Worm (Caenorhabditis elegans) whole organism, late embryonic: ENCODE data around the gene T26H10.2.

ENCODE experiments used
- F13H6.1 ChIP-seq: sonication (generic microtip); optimal IDR thresholded peaks from 2 replicates; lab custom pipeline; 2016; ENCODE audit warnings: missing genetic modification characterization, missing compliant biosample characterization
- T23F11.4 ChIP-seq: fragments of 200-800 bp; sonication (Bioruptor generic); optimal IDR thresholded peaks from 2 replicates; lab custom pipeline; 2018; ENCODE audit warnings: mild to moderate bottlenecking, missing genetic modification characterization, missing compliant biosample characterization
- Y22D7AL.16 ChIP-seq: sonication (generic microtip); optimal IDR thresholded peaks from 2 replicates; lab custom pipeline; 2016; ENCODE audit warnings: missing genetic modification characterization, missing compliant biosample characterization
- ama-1 ChIP-seq: fragments of 150-350 bp; optimal IDR thresholded peaks from 2 replicates; lab custom pipeline; 2014
- ceh-14 ChIP-seq: sonication (generic microtip); optimal IDR thresholded peaks from 2 replicates; lab custom pipeline; 2016; ENCODE audit warnings: missing genotype, missing genetic modification characterization, missing compliant biosample characterization
- ceh-18 ChIP-seq: sonication (generic microtip); optimal IDR thresholded peaks from 2 replicates; lab custom pipeline; 2016; ENCODE audit warnings: missing genetic modification characterization, missing compliant biosample characterization
- ceh-19 ChIP-seq: fragments of 200-800 bp; sonication (Bioruptor generic); optimal IDR thresholded peaks from 2 replicates; lab custom pipeline; 2018; ENCODE audit warnings: mild to moderate bottlenecking, missing genetic modification characterization, missing compliant biosample characterization
- ceh-2 ChIP-seq: sonication (generic microtip); optimal IDR thresholded peaks from 2 replicates; lab custom pipeline; 2016; ENCODE audit warnings: missing genotype, missing genetic modification characterization, missing compliant biosample characterization
- ceh-22 ChIP-seq: sonication (generic microtip); optimal IDR thresholded peaks from 2 replicates; lab custom pipeline; 2017; ENCODE audit warnings: missing biosample characterization, missing genetic modification characterization
- ceh-30 ChIP-seq: fragments of 150-350 bp; optimal IDR thresholded peaks from 2 replicates; lab custom pipeline; 2014; ENCODE audit warnings: missing biosample characterization, missing genetic modification characterization
- ceh-31 ChIP-seq: sonication (generic microtip); optimal IDR thresholded peaks from 2 replicates; lab custom pipeline; 2016; ENCODE audit warnings: missing genetic modification characterization, missing compliant biosample characterization
- ceh-34 ChIP-seq: sonication (generic microtip); optimal IDR thresholded peaks from 2 replicates; lab custom pipeline; 2016; ENCODE audit warnings: mild to moderate bottlenecking, missing genetic modification characterization, missing compliant biosample characterization
- ceh-45 ChIP-seq: fragments of 200-800 bp; sonication (Bioruptor generic); IDR thresholded peaks from 2 replicates; pipeline ENCODE4 v1.3.6; 2022; ENCODE audit warnings: missing genetic modification reagents, missing genetic modification characterization, missing compliant biosample characterization
- ceh-6 ChIP-seq: fragments of 200-800 bp; sonication (Bioruptor generic); optimal IDR thresholded peaks from 2 replicates; lab custom pipeline; 2018; ENCODE audit warnings: mild to moderate bottlenecking, missing genetic modification characterization, missing compliant biosample characterization
- elt-2 ChIP-seq: sonication (generic microtip); optimal IDR thresholded peaks from 2 replicates; lab custom pipeline; 2016; ENCODE audit warnings: missing genetic modification reagents, missing genetic modification characterization, missing compliant biosample characterization
- elt-4 ChIP-seq: sonication (generic microtip); optimal IDR thresholded peaks from 2 replicates; lab custom pipeline; 2016; ENCODE audit warnings: missing genetic modification characterization, missing compliant biosample characterization
- ets-4 ChIP-seq: sonication (generic microtip); optimal IDR thresholded peaks from 2 replicates; lab custom pipeline; 2016; ENCODE audit warnings: missing genetic modification characterization, missing compliant biosample characterization
- fkh-6 ChIP-seq: sonication (generic microtip); optimal IDR thresholded peaks from 2 replicates; lab custom pipeline; 2016; ENCODE audit warnings: missing genetic modification characterization, missing compliant biosample characterization
- hlh-15 ChIP-seq: sonication (generic microtip); optimal IDR thresholded peaks from 2 replicates; lab custom pipeline; 2016; ENCODE audit warnings: missing genetic modification characterization, missing compliant biosample characterization
- hlh-30 ChIP-seq: sonication (generic microtip); optimal IDR thresholded peaks from 2 replicates; lab custom pipeline; 2017; ENCODE audit warnings: antibody characterized with exemption, missing genetic modification characterization, missing compliant biosample characterization; ENCODE audit not compliant: insufficient read depth
- hlh-6 ChIP-seq: sonication (generic microtip); optimal IDR thresholded peaks from 2 replicates; lab custom pipeline; 2016; ENCODE audit warnings: missing genotype, missing genetic modification characterization, missing compliant biosample characterization
- lin-11 ChIP-seq: fragments of 200-800 bp; sonication (Bioruptor generic); optimal IDR thresholded peaks from 2 replicates; lab custom pipeline; 2018; ENCODE audit warnings: mild to moderate bottlenecking, missing genetic modification characterization, missing compliant biosample characterization
- madf-2 ChIP-seq: sonication (generic microtip); optimal IDR thresholded peaks from 2 replicates; lab custom pipeline; 2017; ENCODE audit warnings: missing genetic modification characterization, missing compliant biosample characterization
- nfya-1 ChIP-seq: sonication (generic microtip); optimal IDR thresholded peaks from 2 replicates; lab custom pipeline; 2017; ENCODE audit warnings: missing genetic modification characterization, mild to moderate bottlenecking, missing compliant biosample characterization, antibody characterized with exemption, moderate library complexity
- nhr-232 ChIP-seq: sonication (generic microtip); optimal IDR thresholded peaks from 2 replicates; lab custom pipeline; 2016; ENCODE audit warnings: missing genetic modification characterization, missing compliant biosample characterization
- pat-9 ChIP-seq: fragments of 200-800 bp; sonication (Bioruptor generic); optimal IDR thresholded peaks from 2 replicates; lab custom pipeline; 2018; ENCODE audit warnings: mild to moderate bottlenecking, missing genetic modification characterization, moderate library complexity, missing compliant biosample characterization
- pax-1 ChIP-seq: fragments of 150-350 bp; optimal IDR thresholded peaks from 2 replicates; lab custom pipeline; 2014; ENCODE audit warnings: missing biosample characterization, missing genetic modification characterization
- pha-2 ChIP-seq: sonication (generic microtip); optimal IDR thresholded peaks from 2 replicates; lab custom pipeline; 2017; ENCODE audit warnings: mild to moderate bottlenecking, missing genetic modification characterization, missing compliant biosample characterization
- pqm-1 ChIP-seq: sonication (generic microtip); optimal IDR thresholded peaks from 2 replicates; lab custom pipeline; 2016; ENCODE audit warnings: missing genetic modification characterization, missing compliant biosample characterization
- sdc-2 ChIP-seq: sonication (generic microtip); optimal IDR thresholded peaks from 2 replicates; lab custom pipeline; 2016; ENCODE audit warnings: missing genotype, missing genetic modification characterization, missing compliant biosample characterization
- sox-2 ChIP-seq: fragments of 200-800 bp; sonication (Bioruptor generic); IDR thresholded peaks from 2 replicates; pipeline ENCODE4 v1.3.6; 2022; ENCODE audit warnings: missing genetic modification reagents, missing genetic modification characterization, missing compliant biosample characterization
- sox-4 ChIP-seq: sonication (generic microtip); optimal IDR thresholded peaks from 2 replicates; lab custom pipeline; 2017; ENCODE audit warnings: mild to moderate bottlenecking, missing genetic modification characterization, inconsistent platforms, missing compliant biosample characterization
- tbx-2 ChIP-seq: sonication (generic microtip); optimal IDR thresholded peaks from 2 replicates; lab custom pipeline; 2016; ENCODE audit warnings: missing genetic modification characterization, missing compliant biosample characterization
- tbx-7 ChIP-seq: sonication (generic microtip); optimal IDR thresholded peaks from 2 replicates; lab custom pipeline; 2016; ENCODE audit warnings: missing genotype, missing genetic modification characterization, missing compliant biosample characterization
- ttx-3 ChIP-seq: sonication (generic microtip); optimal IDR thresholded peaks from 2 replicates; lab custom pipeline; 2016; ENCODE audit warnings: missing genetic modification reagents, missing genetic modification characterization, missing compliant biosample characterization
- unc-42 ChIP-seq: sonication (generic microtip); optimal IDR thresholded peaks from 2 replicates; lab custom pipeline; 2016; ENCODE audit warnings: missing genotype, missing genetic modification characterization, missing compliant biosample characterization
- unc-55 ChIP-seq: sonication (generic microtip); optimal IDR thresholded peaks from 2 replicates; lab custom pipeline; 2017; ENCODE audit warnings: missing biosample characterization, missing genetic modification reagents, missing genetic modification characterization
- zip-5 ChIP-seq: sonication (generic microtip); optimal IDR thresholded peaks from 2 replicates; lab custom pipeline; 2016; ENCODE audit warnings: missing genetic modification characterization, missing compliant biosample characterization
- ztf-16 ChIP-seq: sonication (generic microtip); optimal IDR thresholded peaks from 2 replicates; lab custom pipeline; 2017; ENCODE audit warnings: missing genetic modification characterization, missing compliant biosample characterization

Gene T26H10.2

ce11 chrV:11435242-11435641 lies 10.8 kb upstream of the T26H10.2 start:
- TF ChIP-seq ceh-30 (tag; lab: Kevin White, UChicago), result no peak
- no peak for TF ChIP-seq Y22D7AL.16
- TF ChIP-seq hlh-30, result no peak
- no peak for TF ChIP-seq ama-1 (lab: Kevin White, UChicago)

- TF ChIP-seq ztf-16, result no peak
- no peak for TF ChIP-seq ceh-34 (tag; lab: Kevin White, UChicago)
- TF ChIP-seq T23F11.4 (GFP tag; lab: Kevin White, UChicago), result no peak
- no peak for TF ChIP-seq hlh-15 (tag; lab: Kevin White, UChicago)
- no peak for TF ChIP-seq elt-2 (tag; lab: Kevin White, UChicago)
- TF ChIP-seq unc-55 (GFP tag; lab: Kevin White, UChicago), result no peak
- TF ChIP-seq unc-42 (tag; lab: Kevin White, UChicago), result peak; percentile 40
- TF ChIP-seq, all 69 proteins: peak for 1
These were observed 6.4 kb upstream of the T26H10.2 start for ce11 chrV:11430823-11431222.

DNA sequence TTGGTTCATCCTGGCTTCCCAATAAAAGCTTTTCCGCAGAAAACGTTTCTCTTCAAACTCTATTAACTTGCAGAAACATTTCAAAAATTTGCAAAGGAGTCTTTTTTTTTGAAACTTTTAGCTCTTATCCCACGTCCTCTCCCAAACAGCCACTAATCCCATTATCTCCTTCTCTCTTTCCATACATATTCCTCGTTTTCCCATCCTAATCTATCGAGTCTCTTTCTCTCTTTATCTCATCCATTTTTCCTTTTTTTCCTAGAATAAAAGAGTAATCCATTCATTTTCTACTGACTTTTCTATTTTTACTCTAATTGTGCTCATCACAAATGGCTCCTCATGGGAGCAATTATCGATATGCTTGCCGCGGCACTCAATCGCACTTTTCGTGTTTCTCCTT lies 4.3 kb upstream of the T26H10.2 start:
- TF ChIP-seq zip-5 (tag; lab: Kevin White, UChicago), result no peak
- TF ChIP-seq ceh-19 (GFP tag; lab: Kevin White, UChicago), result no peak
- TF ChIP-seq ceh-31 (tag; lab: Kevin White, UChicago), result peak; percentile 19
- no peak for TF ChIP-seq ceh-18 (tag; lab: Kevin White, UChicago)
- TF ChIP-seq unc-42 (tag; lab: Kevin White, UChicago), result peak; percentile 83
- TF ChIP-seq Y22D7AL.16, result no peak
- no peak for TF ChIP-seq ceh-22 (tag; lab: Kevin White, UChicago)
- TF ChIP-seq sox-2, result no peak
- no peak for TF ChIP-seq ceh-6

DNA sequence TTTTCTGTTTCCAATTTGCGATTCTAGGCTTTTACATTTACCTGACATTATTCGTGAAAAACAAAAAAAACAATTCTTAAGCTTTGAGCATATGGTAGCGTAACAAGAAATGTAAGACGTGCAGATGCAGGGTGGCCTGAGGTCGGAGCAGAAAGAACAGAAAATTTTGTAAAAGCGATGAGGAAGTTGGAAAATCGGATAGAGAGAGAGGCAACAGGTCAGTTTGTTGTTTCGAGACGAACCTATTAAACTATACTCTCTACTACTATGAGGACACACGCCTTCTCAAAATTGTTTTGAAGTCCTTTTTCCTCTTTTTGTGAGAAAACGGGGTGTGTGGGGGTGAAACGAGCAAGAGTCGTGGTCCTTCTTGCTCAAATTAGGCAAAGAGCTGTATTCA lies 2.9 kb downstream of the T26H10.2 start, which contains the start of gene des-2:
des-2 (minus strand) TSS at position 101 of the 400 bp plus-strand sequence.
- TF ChIP-seq ttx-3 (tag; lab: Kevin White, UChicago) (no peak), ceh-14 (tag; lab: Kevin White, UChicago) (no peak), nhr-232 (tag; lab: Kevin White, UChicago) (no peak), elt-4 (tag; lab: Kevin White, UChicago) (no peak), pax-1 (tag; lab: Kevin White, UChicago) (no peak), pha-2 (tag; lab: Kevin White, UChicago) (no peak), tbx-7 (no peak), fkh-6 (tag; lab: Kevin White, UChicago) (no peak), ceh-45 (GFP tag; lab: Robert Waterston, UW) (no peak), sox-4 (tag; lab: Kevin White, UChicago) (no peak), ets-4 (no peak), ceh-2 (no peak), madf-2 (tag; lab: Kevin White, UChicago) (no peak), ceh-30 (tag; lab: Kevin White, UChicago) (no peak), tbx-2 (tag; lab: Kevin White, UChicago) (no peak), sox-2 (no peak), nfya-1 (tag; lab: Kevin White, UChicago) (no peak), ama-1 (lab: Kevin White, UChicago) (no peak), ceh-19 (GFP tag; lab: Kevin White, UChicago) (no peak), Y22D7AL.16 (no peak)

DNA sequence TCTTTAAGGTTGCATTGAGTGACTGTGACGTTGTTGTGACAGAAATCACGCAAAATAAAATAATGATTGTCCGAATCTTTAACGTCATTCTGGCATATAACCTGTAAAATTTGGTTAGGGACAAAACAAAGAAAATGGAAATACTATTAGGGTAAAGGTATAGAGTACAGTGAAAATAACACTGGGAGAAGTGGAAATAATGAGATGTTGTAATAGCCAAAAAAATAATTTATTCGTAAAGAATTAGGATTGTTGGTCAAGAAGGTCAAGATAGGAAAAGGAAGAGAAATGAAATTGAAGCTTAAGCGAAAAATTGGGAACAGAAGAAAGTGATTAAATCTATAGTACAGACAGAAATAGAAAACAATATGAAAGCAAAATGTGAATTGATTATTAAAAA lies 9.4 kb downstream of the T26H10.2 start, which contains the start of gene deg-3:
deg-3 (minus strand) TSS at position 101 of the 400 bp plus-strand sequence.
- TF ChIP-seq hlh-6 (tag; lab: Kevin White, UChicago), result no peak
- TF ChIP-seq ceh-19 (GFP tag; lab: Kevin White, UChicago), result no peak
- TF ChIP-seq Y22D7AL.16, result no peak
- no peak for TF ChIP-seq ttx-3 (tag; lab: Kevin White, UChicago)
- no peak for TF ChIP-seq pha-2 (tag; lab: Kevin White, UChicago)
- TF ChIP-seq fkh-6 (tag; lab: Kevin White, UChicago), result no peak
- TF ChIP-seq ceh-45 (GFP tag; lab: Robert Waterston, UW), result no peak
- TF ChIP-seq elt-4 (tag; lab: Kevin White, UChicago), result no peak
- no peak for TF ChIP-seq sdc-2 (tag; lab: Kevin White, UChicago)
- no peak for TF ChIP-seq pax-1 (tag; lab: Kevin White, UChicago)
- no peak for TF ChIP-seq ceh-14 (tag; lab: Kevin White, UChicago)
- TF ChIP-seq sox-4 (tag; lab: Kevin White, UChicago), result no peak
- no peak for TF ChIP-seq ceh-31 (tag; lab: Kevin White, UChicago)
- no peak for TF ChIP-seq pqm-1 (tag; lab: Kevin White, UChicago)
- no peak for TF ChIP-seq F13H6.1 (tag; lab: Kevin White, UChicago)
- TF ChIP-seq tbx-7, result no peak
- no peak for TF ChIP-seq ceh-22 (tag; lab: Kevin White, UChicago)
- TF ChIP-seq pat-9 (tag; lab: Kevin White, UChicago), result no peak
- no peak for TF ChIP-seq lin-11 (tag; lab: Kevin White, UChicago)
